Worm (Caenorhabditis elegans) whole organism, L4/young adult: ENCODE data around the gene C16D9.4.

Experiments used
- W03F9.2 ChIP-seq: fragments of 150-350 bp; optimal IDR thresholded peaks from 2 replicates; lab custom pipeline; 2014; ENCODE audit warnings: missing biosample characterization, missing genetic modification characterization
- dao-5 ChIP-seq: sonication (generic microtip); optimal IDR thresholded peaks from 2 replicates; lab custom pipeline; 2016; ENCODE audit warnings: missing genotype, missing genetic modification characterization, moderate library complexity, missing compliant biosample characterization
- him-1 ChIP-seq: sonication (generic microtip); optimal IDR thresholded peaks from 2 replicates; lab custom pipeline; 2016; ENCODE audit warnings: missing genotype, missing genetic modification reagents, missing genetic modification characterization, missing compliant biosample characterization

DNA sequence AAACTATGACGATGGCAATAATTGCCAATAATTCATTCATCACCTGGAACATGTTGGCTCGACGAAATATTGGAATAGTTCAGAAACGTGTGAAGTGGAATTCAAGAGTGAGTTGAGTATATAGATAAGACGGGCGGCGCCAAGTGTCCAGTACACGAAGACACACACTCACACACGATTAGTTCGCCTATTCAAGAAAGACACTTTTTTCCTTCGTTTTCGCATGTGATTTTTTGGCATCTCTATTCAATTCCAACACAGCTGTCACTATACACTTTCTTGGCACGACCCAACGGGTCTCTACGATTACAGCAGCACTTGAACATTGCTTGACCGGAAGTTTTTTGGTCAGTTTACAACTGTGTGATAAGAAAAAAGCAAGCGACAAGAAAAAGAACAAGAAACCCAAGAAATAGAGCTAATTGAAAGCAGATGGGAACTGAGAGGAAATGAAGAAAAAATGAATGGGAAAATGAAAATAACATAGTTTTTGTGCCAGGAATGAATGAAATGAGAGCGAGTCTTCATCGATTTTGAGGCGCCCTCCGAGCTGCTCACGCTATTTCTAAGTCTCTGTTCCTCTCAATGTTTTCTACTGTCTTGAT, 24.9 kb downstream of the C16D9.4 start, which contains the start of gene K07C11.8:
- no peak for TF ChIP-seq W03F9.2
- no peak for TF ChIP-seq him-1 (tag; lab: Kevin White, UChicago)
- no peak for TF ChIP-seq dao-5 (tag; lab: Kevin White, UChicago)
